Fruit fly (Drosophila melanogaster): ENCODE results near the gene CG7963.

DNA sequence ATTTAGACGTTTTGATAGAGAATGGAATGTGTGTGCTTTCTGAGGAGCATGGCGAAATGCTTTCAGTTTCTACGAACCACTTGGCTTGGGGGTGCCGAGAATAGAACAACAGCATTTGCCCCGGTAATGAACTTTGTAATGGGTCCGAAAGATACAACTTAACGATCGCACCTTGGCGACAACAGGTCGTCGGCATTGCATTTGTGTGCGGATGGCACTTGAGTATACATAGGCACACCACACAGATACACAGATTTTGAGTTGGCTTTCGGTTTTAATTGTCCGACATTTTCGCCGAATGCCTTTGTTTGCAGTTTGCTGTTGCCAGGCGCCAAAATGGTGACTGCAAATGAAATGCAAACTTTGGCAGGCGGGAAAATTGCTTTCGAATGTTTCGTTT, 8.6 kb upstream of the CG7963 start:
- TF ChIP-seq CG8478 (optimal IDR thresholded peaks at IDR 0.05) (no peak), CTCF (optimal IDR thresholded peaks at IDR 0.05) (no peak)

All from S2 (cell line).